Fruit fly (Drosophila melanogaster) S2 (cell line): ENCODE data around the gene ss.

Source experiments
- CG8478 ChIP-seq: fragments of >200 bp; optimal IDR thresholded peaks from 2 replicates; lab custom pipeline; 2018
- CTCF ChIP-seq, 2 experiments: fragments of >200 bp; optimal IDR thresholded peaks; 2 replicates each; lab custom pipeline; 2018

The ss gene

dm6 chr3R:16403023-16403733 lies at the start of gene ss:
Gene ss, minus strand, starts transcription at chr3R:16403690.
- TF ChIP-seq CG8478 (lab: Kevin White, UChicago), result no peak
- no peak for TF ChIP-seq CTCF (optimal IDR thresholded peaks at IDR 0.05; lab: Kevin White, UChicago)

dm6 chr3R:16452954-16453587 lies 49.6 kb upstream of the ss start:
- no peak for TF ChIP-seq CTCF (optimal IDR thresholded peaks at IDR 0.05; lab: Kevin White, UChicago)
- no peak for TF ChIP-seq CG8478 (lab: Kevin White, UChicago)

dm6 chr3R:16449187-16449973 lies 45.9 kb upstream of the ss start:
- no peak for TF ChIP-seq CTCF (optimal IDR thresholded peaks at IDR 0.05; lab: Kevin White, UChicago)
- TF ChIP-seq CG8478 (lab: Kevin White, UChicago), result no peak

dm6 chr3R:16448378-16449134 lies 45.1 kb upstream of the ss start:
- TF ChIP-seq CG8478 (lab: Kevin White, UChicago), result no peak
- TF ChIP-seq CTCF (optimal IDR thresholded peaks at IDR 0.05; lab: Kevin White, UChicago), result no peak

- TF ChIP-seq CG8478 (lab: Kevin White, UChicago) (no peak), CTCF (optimal IDR thresholded peaks at IDR 0.05; lab: Kevin White, UChicago) (no peak)
These were observed 44.1 kb upstream of the ss start for dm6 chr3R:16447448-16448045.

- TF ChIP-seq CTCF (optimal IDR thresholded peaks at IDR 0.05; lab: Kevin White, UChicago) (no peak), CG8478 (lab: Kevin White, UChicago) (no peak)
These were observed 43.3 kb upstream of the ss start for dm6 chr3R:16446836-16447235.

dm6 chr3R:16442937-16443336 lies 39.4 kb upstream of the ss start, which contains the start of the genes Ttc1 and CG14882:
Gene Ttc1, minus strand, starts transcription at chr3R:16443007.
Gene CG14882, plus strand, starts transcription at chr3R:16443207.
- TF ChIP-seq CG8478 (lab: Kevin White, UChicago) (no peak), CTCF (optimal IDR thresholded peaks at IDR 0.05; lab: Kevin White, UChicago) (no peak)

- TF ChIP-seq CG8478 (lab: Kevin White, UChicago) (no peak), CTCF (optimal IDR thresholded peaks at IDR 0.05; lab: Kevin White, UChicago) (no peak)
These were observed 38.0 kb upstream of the ss start, which contains the start of gene ema for dm6 chr3R:16441367-16441923. Gene ema, minus strand, starts transcription at chr3R:16441661.

- TF ChIP-seq CG8478 (lab: Kevin White, UChicago) (no peak), CTCF (optimal IDR thresholded peaks at IDR 0.05; lab: Kevin White, UChicago) (no peak)
These were observed 33.0 kb upstream of the ss start, which contains the start of gene mRpS33 for dm6 chr3R:16436374-16437037. Gene mRpS33, minus strand, starts transcription at chr3R:16436597.

- TF ChIP-seq CG8478 (lab: Kevin White, UChicago) (no peak), CTCF (optimal IDR thresholded peaks at IDR 0.05; lab: Kevin White, UChicago) (no peak)
These were observed 31.1 kb upstream of the ss start, which contains the start of gene CG14881 for dm6 chr3R:16434599-16434998. Gene CG14881, plus strand, starts transcription at chr3R:16434899.

- TF ChIP-seq CTCF (optimal IDR thresholded peaks at IDR 0.05; lab: Kevin White, UChicago), result no peak
- TF ChIP-seq CG8478 (lab: Kevin White, UChicago), result no peak
These were observed 29.2 kb upstream of the ss start, which contains the start of gene Fntb for dm6 chr3R:16432665-16433065. Gene Fntb, plus strand, starts transcription at chr3R:16432998.

dm6 chr3R:16431707-16432106 lies 28.2 kb upstream of the ss start:
- TF ChIP-seq CTCF (optimal IDR thresholded peaks at IDR 0.05; lab: Kevin White, UChicago) (peak; percentile 97 to 98), CG8478 (lab: Kevin White, UChicago) (no peak)

dm6 chr3R:16430381-16430780 lies 26.9 kb upstream of the ss start, which contains the start of gene CG31279:
Gene CG31279, plus strand, starts transcription at chr3R:16430681.
- TF ChIP-seq CG8478 (lab: Kevin White, UChicago) (no peak), CTCF (optimal IDR thresholded peaks at IDR 0.05; lab: Kevin White, UChicago) (no peak)
